Fruit fly (Drosophila melanogaster): ENCODE data around the gene CG11583.
A peak's percentile ranks its signal among the peaks of the same experiment; 100 is the strongest.

CG11583 gene

dm6 chr3L:4286784-4287183, 4.2 kb upstream of the CG11583 start, which contains the start of gene TfIIEbeta (continued):
- TF ChIP-seq Ptx1 (GFP tag; IDR thresholded peaks at IDR 0.05), result peak; percentile 47
- peak; percentile 45; the same call in 1 of the 2 replicates for TF ChIP-seq sna (GFP tag; IDR thresholded peaks at IDR 0.05; ENCODE audit: partially characterized antibody)
- TF ChIP-seq CG13424 (tag; optimal IDR thresholded peaks at IDR 0.05), result peak; percentile 15
- TF ChIP-seq Opbp (GFP tag; IDR thresholded peaks at IDR 0.05; ENCODE audit: partially characterized antibody), result no peak
- TF ChIP-seq CG16863 (GFP tag; optimal IDR thresholded peaks at IDR 0.05), result no peak
- TF ChIP-seq Scr (GFP tag; IDR thresholded peaks at IDR 0.05; ENCODE audit: partially characterized antibody), result no peak
- TF ChIP-seq sr (GFP tag; IDR thresholded peaks at IDR 0.05), result no peak
- no peak for TF ChIP-seq CG6854 (GFP tag; optimal IDR thresholded peaks at IDR 0.05)
- TF ChIP-seq gcm (GFP tag; optimal IDR thresholded peaks at IDR 0.05), result no peak
- no peak; the same call in 1 of the 2 replicates for TF ChIP-seq Adf1 (GFP tag; IDR thresholded peaks at IDR 0.05)
- TF ChIP-seq Dip3 (GFP tag; optimal IDR thresholded peaks at IDR 0.05), result no peak
- TF ChIP-seq Spps (tag; optimal IDR thresholded peaks at IDR 0.05), result peak; percentile 11
- TF ChIP-seq chm (GFP tag; IDR thresholded peaks at IDR 0.05), result no peak
- TF ChIP-seq CG43689 (GFP tag; IDR thresholded peaks at IDR 0.05), result no peak
- TF ChIP-seq phol (tag; optimal IDR thresholded peaks at IDR 0.05), result peak; percentile 39
- TF ChIP-seq Usf (GFP tag; optimal IDR thresholded peaks at IDR 0.05), result no peak
- TF ChIP-seq CG10209 (GFP tag; optimal IDR thresholded peaks at IDR 0.05), result peak; percentile 6
- TF ChIP-seq amos (GFP tag; IDR thresholded peaks at IDR 0.05; ENCODE audit: partially characterized antibody), result peak; percentile 42; the same call in 1 of the 2 replicates
- TF ChIP-seq nom (GFP tag; optimal IDR thresholded peaks at IDR 0.05), result peak; percentile 16
- TF ChIP-seq CG11696 (GFP tag; IDR thresholded peaks at IDR 0.05), result no peak
- no peak for TF ChIP-seq ftz-f1 (GFP tag; optimal IDR thresholded peaks at IDR 0.05)
- no peak for TF ChIP-seq br (optimal IDR thresholded peaks at IDR 0.05)
- no peak for TF ChIP-seq CG9609 (GFP tag; optimal IDR thresholded peaks at IDR 0.05)
- TF ChIP-seq tx (GFP tag; optimal IDR thresholded peaks at IDR 0.05), result no peak
- peak; percentile 12 for TF ChIP-seq BtbVII (GFP tag; optimal IDR thresholded peaks at IDR 0.05)
- peak; percentile 16 for TF ChIP-seq CG2116 (GFP tag; optimal IDR thresholded peaks at IDR 0.05)
- TF ChIP-seq grn (GFP tag; optimal IDR thresholded peaks at IDR 0.05), result no peak
- TF ChIP-seq cwo (GFP tag; optimal IDR thresholded peaks at IDR 0.05), result no peak
- no peak for TF ChIP-seq Ravus (GFP tag; IDR thresholded peaks at IDR 0.05)
- no peak for TF ChIP-seq CkIIα-i1 (GFP tag; IDR thresholded peaks at IDR 0.05)
- no peak for TF ChIP-seq ara (GFP tag; IDR thresholded peaks at IDR 0.05)
- TF ChIP-seq CG1792 (GFP tag; optimal IDR thresholded peaks at IDR 0.05), result no peak
- no peak for TF ChIP-seq Jarid2 (GFP tag; optimal IDR thresholded peaks at IDR 0.05)
- TF ChIP-seq otp (GFP tag; IDR thresholded peaks at IDR 0.05), result no peak
- peak; percentile 53 for TF ChIP-seq Meics (GFP tag; optimal IDR thresholded peaks at IDR 0.05)
- peak; percentile 27 for TF ChIP-seq HmgZ (tag; optimal IDR thresholded peaks at IDR 0.05)
- no peak for TF ChIP-seq CG14441 (GFP tag; IDR thresholded peaks at IDR 0.05)
- peak; percentile 43 for TF ChIP-seq pzg (GFP tag; optimal IDR thresholded peaks at IDR 0.05)
- TF ChIP-seq CG18599 (GFP tag; optimal IDR thresholded peaks at IDR 0.05), result no peak
- no peak for TF ChIP-seq Atf6 (GFP tag; IDR thresholded peaks at IDR 0.05)
- TF ChIP-seq Antp (GFP tag; optimal IDR thresholded peaks at IDR 0.05), result no peak
- TF ChIP-seq fu2 (GFP tag; optimal IDR thresholded peaks at IDR 0.05), result no peak
- peak; percentile 33 for TF ChIP-seq trem (tag; optimal IDR thresholded peaks at IDR 0.05)
- no peak for TF ChIP-seq Dref (GFP tag; IDR thresholded peaks at IDR 0.05)
- TF ChIP-seq B-H2 (GFP tag; optimal IDR thresholded peaks at IDR 0.05), result peak; percentile 26
- peak; percentile 1 for TF ChIP-seq sug (tag; optimal IDR thresholded peaks at IDR 0.05)
- TF ChIP-seq CG10431 (GFP tag; optimal IDR thresholded peaks at IDR 0.05), result peak; percentile 25
- peak; percentile 54 for TF ChIP-seq slbo (GFP tag; IDR thresholded peaks at IDR 0.05)
- TF ChIP-seq Sox100B (GFP tag; optimal IDR thresholded peaks at IDR 0.05), result peak; percentile 58
- TF ChIP-seq CG13894 (tag; optimal IDR thresholded peaks at IDR 0.05), result no peak
- no peak for TF ChIP-seq ab (GFP tag; optimal IDR thresholded peaks at IDR 0.05)
- TF ChIP-seq NFAT (GFP tag; IDR thresholded peaks at IDR 0.05), result no peak
